Worm (Caenorhabditis elegans) whole organism, L1 larva: ENCODE results near the gene F53C3.4.

Experiments
- C34B4.2 ChIP-seq: sonication (generic microtip); optimal IDR thresholded peaks from 2 replicates; lab custom pipeline; 2017; ENCODE audit warnings: mild to moderate bottlenecking, missing genetic modification characterization, missing compliant biosample characterization
- alr-1 ChIP-seq: fragments of 200-800 bp; sonication (Bioruptor generic); optimal IDR thresholded peaks from 2 replicates; lab custom pipeline; 2018; ENCODE audit warnings: borderline replicate concordance, mild to moderate bottlenecking, missing genetic modification characterization, missing compliant biosample characterization
- fkh-10 ChIP-seq: sonication (generic microtip); optimal IDR thresholded peaks from 2 replicates; lab custom pipeline; 2017; ENCODE audit warnings: missing biosample characterization, missing genetic modification reagents, missing genetic modification characterization
- hlh-17 ChIP-seq: fragments of 200-800 bp; sonication (Bioruptor generic); optimal IDR thresholded peaks from 2 replicates; lab custom pipeline; 2018; ENCODE audit warnings: missing genetic modification characterization, mild to moderate bottlenecking, missing compliant biosample characterization, moderate library complexity, borderline replicate concordance
- isw-1 ChIP-seq: fragments of 200-800 bp; sonication (Bioruptor generic); IDR thresholded peaks from 2 replicates; pipeline ENCODE4 v1.3.6; 2022; ENCODE audit warnings: missing genetic modification characterization, missing compliant biosample characterization
- lin-13 ChIP-seq: fragments of 150-350 bp; optimal IDR thresholded peaks from 2 replicates; lab custom pipeline; 2014; ENCODE audit warnings: missing biosample characterization, missing genetic modification reagents, missing genetic modification characterization
- lin-35 ChIP-seq, 2 experiments: fragments of 150-350 bp; optimal IDR thresholded peaks; 2 replicates each; lab custom pipeline; 2014; ENCODE audit warnings: missing biosample characterization in 2 of 2, missing genetic modification characterization in 2 of 2, missing genetic modification reagents in 2 of 2
- lin-39 ChIP-seq: fragments of 150-350 bp; optimal IDR thresholded peaks from 2 replicates; lab custom pipeline; 2014; ENCODE audit warnings: missing biosample characterization, missing genetic modification reagents, missing genetic modification characterization
- nhr-12 ChIP-seq: sonication (generic microtip); optimal IDR thresholded peaks from 2 replicates; lab custom pipeline; 2017; ENCODE audit warnings: missing biosample characterization, missing genetic modification characterization
- nhr-77 ChIP-seq: fragments of 150-350 bp; optimal IDR thresholded peaks from 2 replicates; lab custom pipeline; 2014; ENCODE audit warnings: missing biosample characterization, missing genetic modification characterization
- sox-4 ChIP-seq: sonication (generic microtip); optimal IDR thresholded peaks from 2 replicates; lab custom pipeline; 2016; ENCODE audit warnings: missing genetic modification characterization, missing compliant biosample characterization
- unc-30 ChIP-seq: sonication (generic microtip); optimal IDR thresholded peaks from 2 replicates; lab custom pipeline; 2017; ENCODE audit warnings: missing biosample characterization, missing genetic modification characterization
- zag-1 ChIP-seq: fragments of 150-350 bp; optimal IDR thresholded peaks from 2 replicates; lab custom pipeline; 2014; ENCODE audit warnings: missing biosample characterization, missing genetic modification characterization

- no peak for TF ChIP-seq nhr-12 (tag; lab: Kevin White, UChicago)
- TF ChIP-seq hlh-17 (GFP tag; lab: Kevin White, UChicago) = no peak
- no peak for TF ChIP-seq alr-1 (tag; lab: Kevin White, UChicago)
- TF ChIP-seq nhr-77 (tag; lab: Kevin White, UChicago) = no peak
- no peak for TF ChIP-seq isw-1 (GFP tag; lab: Robert Waterston, UW)
- TF ChIP-seq fkh-10 (GFP tag; lab: Kevin White, UChicago) = no peak
- no peak for TF ChIP-seq unc-30 (tag; lab: Kevin White, UChicago)
- TF ChIP-seq C34B4.2 = no peak
- TF ChIP-seq sox-4 (tag; lab: Kevin White, UChicago) = no peak
- TF ChIP-seq lin-39 (tag; lab: Kevin White, UChicago) = no peak
- TF ChIP-seq lin-35 (GFP tag; optimal IDR thresholded peaks at IDR 0.05; lab: Kevin White, UChicago) = no peak
- TF ChIP-seq lin-13 = no peak
- no peak for TF ChIP-seq zag-1 (tag; lab: Kevin White, UChicago)
Observed at ce11 chrII:3908135-3908534, 6.9 kb downstream of the F53C3.4 start.
